Fruit fly (Drosophila melanogaster): ENCODE measurements around the gene Nuak.

Gene Nuak

DNA sequence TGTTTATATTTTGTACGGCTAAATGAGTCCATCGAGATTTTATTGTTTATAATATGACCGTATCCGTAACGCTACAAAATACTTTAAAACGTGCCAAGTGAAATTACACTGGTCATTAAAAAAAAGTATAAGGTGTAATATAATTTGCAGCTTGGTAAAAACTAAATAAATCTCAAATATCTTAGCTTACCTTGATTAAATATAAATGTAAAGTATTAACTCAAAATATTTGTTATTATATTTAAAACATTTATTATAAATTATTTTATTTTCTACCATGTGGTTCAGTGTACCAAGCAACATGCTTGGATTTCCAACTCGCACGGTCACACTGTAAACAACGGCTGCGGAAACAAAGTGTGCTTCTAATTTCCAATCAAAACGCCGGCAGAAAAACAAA lies 2.3 kb upstream of the Nuak start, which contains the start of the genes Sirt6 and pont (continued):
- TF ChIP-seq Usf (GFP tag; optimal IDR thresholded peaks at IDR 0.05), result peak; percentile 87
- TF ChIP-seq row (GFP tag; IDR thresholded peaks at IDR 0.05), result no peak
- TF ChIP-seq cwo (GFP tag; optimal IDR thresholded peaks at IDR 0.05), result peak; percentile 94
- TF ChIP-seq tna (GFP tag; IDR thresholded peaks at IDR 0.05; ENCODE audit: partially characterized antibody), result no peak
- no peak for TF ChIP-seq stc (GFP tag; IDR thresholded peaks at IDR 0.05)
- no peak for TF ChIP-seq CG9609 (GFP tag; optimal IDR thresholded peaks at IDR 0.05)
- TF ChIP-seq CG8359 (GFP tag; optimal IDR thresholded peaks at IDR 0.05; ENCODE audit: borderline replicate concordance), result peak; percentile 77
- peak; percentile 92 for TF ChIP-seq sens (GFP tag)
- no peak for TF ChIP-seq Nf-YA (GFP tag; IDR thresholded peaks at IDR 0.05)
- TF ChIP-seq CG3407 (GFP tag; optimal IDR thresholded peaks at IDR 0.05), result peak; percentile 89
- peak; percentile 95 for TF ChIP-seq tap (tag; optimal IDR thresholded peaks at IDR 0.05)
- peak; percentile 81 for TF ChIP-seq CG6254 (GFP tag; optimal IDR thresholded peaks at IDR 0.05)
- TF ChIP-seq CG17802 (tag; optimal IDR thresholded peaks at IDR 0.05), result peak; percentile 70
- TF ChIP-seq gcm2 (GFP tag; optimal IDR thresholded peaks at IDR 0.05), result no peak
- TF ChIP-seq sob (GFP tag; IDR thresholded peaks at IDR 0.05), result no peak
- TF ChIP-seq Fer1 (GFP tag; optimal IDR thresholded peaks at IDR 0.05), result peak; percentile 91
- TF ChIP-seq Blimp-1 (GFP tag; optimal IDR thresholded peaks at IDR 0.05), result peak; percentile 95
- peak; percentile 28 for TF ChIP-seq vfl (GFP tag; optimal IDR thresholded peaks at IDR 0.05)
- TF ChIP-seq CG8281 (tag; optimal IDR thresholded peaks at IDR 0.05), result peak; percentile 85
- no peak for TF ChIP-seq CG10321 (GFP tag; IDR thresholded peaks at IDR 0.05)
- TF ChIP-seq en (GFP tag; optimal IDR thresholded peaks at IDR 0.05), result no peak
- peak; percentile 74 for TF ChIP-seq nau (GFP tag; optimal IDR thresholded peaks at IDR 0.05)
- no peak for TF ChIP-seq grn (GFP tag; optimal IDR thresholded peaks at IDR 0.05)
- TF ChIP-seq NK7.1 (GFP tag; optimal IDR thresholded peaks at IDR 0.05), result no peak
- peak; percentile 33 for TF ChIP-seq CG1647 (GFP tag; optimal IDR thresholded peaks at IDR 0.05)
- no peak for TF ChIP-seq CG4730 (GFP tag; IDR thresholded peaks at IDR 0.05)
- TF ChIP-seq CG12391 (tag; optimal IDR thresholded peaks at IDR 0.05), result peak; percentile 99
- no peak for TF ChIP-seq ap (GFP tag; IDR thresholded peaks at IDR 0.05)
- TF ChIP-seq CG10462 (GFP tag; optimal IDR thresholded peaks at IDR 0.05), result peak; percentile 88
- peak; percentile 93 for TF ChIP-seq CG16815 (GFP tag; optimal IDR thresholded peaks at IDR 0.05)
- TF ChIP-seq luna (GFP tag; optimal IDR thresholded peaks at IDR 0.05), result no peak
- TF ChIP-seq CG6683 (GFP tag; optimal IDR thresholded peaks at IDR 0.05), result peak; percentile 84
- TF ChIP-seq D19B (GFP tag; optimal IDR thresholded peaks at IDR 0.05), result peak; percentile 83
- TF ChIP-seq CG4707 (GFP tag; optimal IDR thresholded peaks at IDR 0.05), result peak; percentile 46
- TF ChIP-seq Vsx1 (GFP tag; optimal IDR thresholded peaks at IDR 0.05), result peak; percentile 82
- TF ChIP-seq pita (GFP tag; optimal IDR thresholded peaks at IDR 0.05), result no peak
- TF ChIP-seq Bgb (GFP tag; IDR thresholded peaks at IDR 0.05; ENCODE audit: partially characterized antibody), result no peak
- TF ChIP-seq trh (GFP tag; optimal IDR thresholded peaks at IDR 0.05), result peak; percentile 82
- no peak for TF ChIP-seq fru (optimal IDR thresholded peaks at IDR 0.05)
- no peak for TF ChIP-seq dan (GFP tag; IDR thresholded peaks at IDR 0.05)
- TF ChIP-seq fd102C (GFP tag; optimal IDR thresholded peaks at IDR 0.05), result peak; percentile 62
- TF ChIP-seq Chrac-16 (GFP tag; optimal IDR thresholded peaks at IDR 0.05), result peak; percentile 92
- peak; percentile 98 for TF ChIP-seq CG8924 (tag; optimal IDR thresholded peaks at IDR 0.05)
- TF ChIP-seq Fer2 (tag; optimal IDR thresholded peaks at IDR 0.05), result peak; percentile 90
- TF ChIP-seq sqz (GFP tag; optimal IDR thresholded peaks at IDR 0.05), result peak; percentile 89
- no peak for TF ChIP-seq CG8478 (optimal IDR thresholded peaks at IDR 0.05)
- TF ChIP-seq oc (tag; optimal IDR thresholded peaks at IDR 0.05), result peak; percentile 95
- no peak for TF ChIP-seq CG14965 (GFP tag; optimal IDR thresholded peaks at IDR 0.05; ENCODE audit: borderline replicate concordance)
- peak; percentile 97 for TF ChIP-seq CG8388 (GFP tag; optimal IDR thresholded peaks at IDR 0.05)
- peak; percentile 74 for TF ChIP-seq Hsf (GFP tag; optimal IDR thresholded peaks at IDR 0.05)
- TF ChIP-seq CG1602 (GFP tag; optimal IDR thresholded peaks at IDR 0.05), result peak; percentile 96
- no peak for TF ChIP-seq nom (GFP tag; optimal IDR thresholded peaks at IDR 0.05)

Measured in whole organism, embryonic.